Worm (Caenorhabditis elegans) whole organism, early embryonic: ENCODE results near the gene cutl-19.

ENCODE experiments used
- F13C5.2 ChIP-seq: sonication (generic microtip); optimal IDR thresholded peaks from 2 replicates; lab custom pipeline; 2017; ENCODE audit warnings: mild to moderate bottlenecking, missing genetic modification characterization, inconsistent platforms, missing compliant biosample characterization
- aly-1 ChIP-seq: sonication (generic microtip); optimal IDR thresholded peaks from 2 replicates; lab custom pipeline; 2016; ENCODE audit warnings: missing genetic modification characterization, missing compliant biosample characterization
- ama-1 ChIP-seq: fragments of 150-350 bp; optimal IDR thresholded peaks from 2 replicates; lab custom pipeline; 2014
- ets-7 ChIP-seq: sonication (generic microtip); optimal IDR thresholded peaks from 2 replicates; lab custom pipeline; 2016; ENCODE audit warnings: missing genotype, missing genetic modification characterization, missing compliant biosample characterization
- flt-1 ChIP-seq: fragments of 200-800 bp; sonication (Bioruptor generic); IDR thresholded peaks from 2 replicates; pipeline ENCODE4 v1.3.6; 2022; ENCODE audit warnings: missing genetic modification characterization, missing compliant biosample characterization
- hmg-4 ChIP-seq: fragments of 200-800 bp; sonication (Bioruptor generic); optimal IDR thresholded peaks from 2 replicates; lab custom pipeline; 2018; ENCODE audit warnings: mild to moderate bottlenecking, missing genetic modification characterization, missing compliant biosample characterization
- tbx-37 ChIP-seq: fragments of 200-800 bp; sonication (Bioruptor generic); conservative IDR thresholded peaks from 2 replicates; pipeline ENCODE4 v1.3.6; 2022; ENCODE audit warnings: missing genetic modification reagents, missing genetic modification characterization, missing compliant biosample characterization

DNA sequence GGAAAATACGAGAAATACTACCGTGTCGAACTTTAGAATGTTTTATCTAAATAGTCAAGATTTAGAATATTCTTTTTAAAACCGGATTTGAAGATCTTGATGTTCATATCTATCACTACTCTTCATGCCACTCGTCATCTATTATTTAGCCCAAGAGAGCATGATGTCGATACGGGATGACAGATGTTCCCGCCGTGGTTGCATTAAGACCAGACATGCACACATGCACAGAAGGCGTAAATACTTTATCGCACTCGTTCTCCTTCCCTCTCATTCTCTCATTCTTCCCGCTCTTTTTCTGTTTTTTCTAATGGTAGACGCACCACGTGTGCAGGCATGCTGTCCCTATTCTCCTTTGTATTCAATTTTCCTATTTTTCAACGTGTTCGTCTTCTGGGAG, 34.0 kb downstream of the cutl-19 start:
- TF ChIP-seq ets-7 (tag; lab: Kevin White, UChicago) (no peak), F13C5.2 (no peak), ama-1 (lab: Kevin White, UChicago) (no peak), tbx-37 (GFP tag; lab: Robert Waterston, UW) (no peak), flt-1 (GFP tag; lab: Robert Waterston, UW) (no peak), hmg-4 (GFP tag; lab: Kevin White, UChicago) (no peak), aly-1 (tag; lab: Kevin White, UChicago) (no peak)
